Worm (Caenorhabditis elegans) whole organism, L3 larva: ENCODE measurements around the gene acs-20.
A peak's percentile ranks its signal among the peaks of the same experiment; 100 is the strongest.

Experiments
- R02D3.7 ChIP-seq: fragments of 150-350 bp; optimal IDR thresholded peaks from 2 replicates; lab custom pipeline; 2014; ENCODE audit warnings: missing biosample characterization, missing genetic modification characterization
- ZK546.5 ChIP-seq: sonication (generic microtip); optimal IDR thresholded peaks from 2 replicates; lab custom pipeline; 2017; ENCODE audit warnings: missing biosample characterization, missing genetic modification characterization
- aly-2 ChIP-seq: fragments of 150-350 bp; optimal IDR thresholded peaks from 2 replicates; lab custom pipeline; 2014; ENCODE audit warnings: missing biosample characterization, missing genetic modification characterization
- ama-1 ChIP-seq: fragments of 150-350 bp; optimal IDR thresholded peaks from 2 replicates; lab custom pipeline; 2018
- ceh-16 ChIP-seq: sonication (generic microtip); optimal IDR thresholded peaks from 2 replicates; lab custom pipeline; 2017; ENCODE audit warnings: missing biosample characterization, missing genetic modification characterization
- ceh-28 ChIP-seq: fragments of 150-350 bp; optimal IDR thresholded peaks from 2 replicates; lab custom pipeline; 2014; ENCODE audit warnings: missing biosample characterization, missing genetic modification reagents, missing genetic modification characterization
- ceh-82 ChIP-seq: fragments of 150-350 bp; optimal IDR thresholded peaks from 2 replicates; lab custom pipeline; 2014; ENCODE audit warnings: missing biosample characterization, missing genetic modification characterization
- ceh-9 ChIP-seq: sonication (generic microtip); optimal IDR thresholded peaks from 2 replicates; lab custom pipeline; 2018; ENCODE audit warnings: missing biosample characterization, missing genetic modification characterization
- daf-12 ChIP-seq: fragments of 150-350 bp; optimal IDR thresholded peaks from 2 replicates; lab custom pipeline; 2014; ENCODE audit warnings: missing biosample characterization, missing genetic modification reagents, missing genetic modification characterization
- egl-27 ChIP-seq: sonication (generic microtip); optimal IDR thresholded peaks from 4 replicates; lab custom pipeline; 2017; ENCODE audit warnings: missing biosample characterization, missing genetic modification reagents, missing genetic modification characterization
- egl-5 ChIP-seq: fragments of 150-350 bp; optimal IDR thresholded peaks from 2 replicates; lab custom pipeline; 2017; ENCODE audit warnings: missing biosample characterization, missing genetic modification reagents, missing genetic modification characterization, inconsistent platforms
- elt-1 ChIP-seq: fragments of 150-350 bp; optimal IDR thresholded peaks from 2 replicates; lab custom pipeline; 2014; ENCODE audit warnings: missing biosample characterization, missing genetic modification characterization
- elt-2 ChIP-seq: sonication (generic microtip); optimal IDR thresholded peaks from 2 replicates; lab custom pipeline; 2016; ENCODE audit warnings: missing genetic modification reagents, mild to moderate bottlenecking, missing genetic modification characterization, missing compliant biosample characterization
- elt-3 ChIP-seq, 3 experiments: fragments of 150-350 bp in 1 of 3; sonication (generic microtip) in 2 of 3; optimal IDR thresholded peaks; 2 replicates in 2 of 3; 4 replicates in 1 of 3; lab custom pipeline; 2014 to 2017; ENCODE audit warnings: missing biosample characterization in 3 of 3, missing genetic modification characterization in 3 of 3
- eor-1 ChIP-seq, 2 experiments: fragments of 150-350 bp; optimal IDR thresholded peaks; 2 replicates each; lab custom pipeline; 2014 to 2018; ENCODE audit warnings: missing biosample characterization in 2 of 2, missing genetic modification characterization in 2 of 2
- fkh-10 ChIP-seq: sonication (generic microtip); optimal IDR thresholded peaks from 2 replicates; lab custom pipeline; 2017; ENCODE audit warnings: missing biosample characterization, missing genetic modification reagents, missing genetic modification characterization
- fkh-2 ChIP-seq: fragments of 150-350 bp; optimal IDR thresholded peaks from 2 replicates; lab custom pipeline; 2014; ENCODE audit warnings: missing biosample characterization, missing genetic modification reagents, missing genetic modification characterization
- fos-1 ChIP-seq: fragments of 150-350 bp; optimal IDR thresholded peaks from 2 replicates; lab custom pipeline; 2014; ENCODE audit warnings: missing biosample characterization, missing genetic modification characterization
- hmg-11 ChIP-seq: sonication (generic microtip); optimal IDR thresholded peaks from 2 replicates; lab custom pipeline; 2016; ENCODE audit warnings: missing genetic modification characterization, missing compliant biosample characterization
- jun-1 ChIP-seq: fragments of 150-350 bp; optimal IDR thresholded peaks from 2 replicates; lab custom pipeline; 2014; ENCODE audit warnings: missing biosample characterization, missing genetic modification reagents, missing genetic modification characterization
- lin-15B ChIP-seq: fragments of 150-350 bp; optimal IDR thresholded peaks from 2 replicates; lab custom pipeline; 2014; ENCODE audit warnings: missing biosample characterization, missing genetic modification characterization
- lin-39 ChIP-seq: fragments of 150-350 bp; optimal IDR thresholded peaks from 2 replicates; lab custom pipeline; 2018; ENCODE audit warnings: missing biosample characterization, missing genetic modification reagents, missing genetic modification characterization
- lsy-12 ChIP-seq: sonication (generic microtip); optimal IDR thresholded peaks from 2 replicates; lab custom pipeline; 2016; ENCODE audit warnings: mild to moderate bottlenecking, missing genetic modification characterization, missing compliant biosample characterization
- mdl-1 ChIP-seq: fragments of 150-350 bp; optimal IDR thresholded peaks from 2 replicates; lab custom pipeline; 2014; ENCODE audit warnings: missing biosample characterization, missing genetic modification characterization
- mml-1 ChIP-seq: fragments of 150-350 bp; sonication (generic microtip); optimal IDR thresholded peaks from 3 replicates; lab custom pipeline; 2014; ENCODE audit warnings: missing biosample characterization, missing genetic modification characterization
- nfya-1 ChIP-seq: sonication (generic microtip); optimal IDR thresholded peaks from 2 replicates; lab custom pipeline; 2017; ENCODE audit warnings: missing genetic modification characterization, mild to moderate bottlenecking, missing compliant biosample characterization, antibody characterized with exemption, moderate library complexity; ENCODE audit not compliant: insufficient read depth
- nhr-11 ChIP-seq: fragments of 150-350 bp; optimal IDR thresholded peaks from 2 replicates; lab custom pipeline; 2014; ENCODE audit warnings: missing biosample characterization, missing genetic modification characterization
- nhr-12 ChIP-seq: fragments of 150-350 bp; optimal IDR thresholded peaks from 2 replicates; lab custom pipeline; 2014; ENCODE audit warnings: missing biosample characterization, missing genetic modification characterization
- nhr-23 ChIP-seq: fragments of 150-350 bp; optimal IDR thresholded peaks from 2 replicates; lab custom pipeline; 2014; ENCODE audit warnings: missing biosample characterization, missing genetic modification reagents, missing genetic modification characterization
- nhr-237 ChIP-seq: fragments of 150-350 bp; optimal IDR thresholded peaks from 2 replicates; lab custom pipeline; 2014; ENCODE audit warnings: missing biosample characterization, missing genetic modification characterization
- nhr-25 ChIP-seq: sonication (generic microtip); optimal IDR thresholded peaks from 2 replicates; lab custom pipeline; 2017; ENCODE audit warnings: missing biosample characterization, missing genetic modification characterization
- nhr-28 ChIP-seq: fragments of 150-350 bp; optimal IDR thresholded peaks from 2 replicates; lab custom pipeline; 2014; ENCODE audit warnings: missing biosample characterization, missing genetic modification characterization
- nhr-43 ChIP-seq: sonication (generic microtip); optimal IDR thresholded peaks from 2 replicates; lab custom pipeline; 2016; ENCODE audit warnings: mild to moderate bottlenecking, missing genetic modification characterization, missing compliant biosample characterization; ENCODE audit not compliant: poor library complexity, severe bottlenecking
- nhr-67 ChIP-seq: fragments of 150-350 bp; optimal IDR thresholded peaks from 2 replicates; lab custom pipeline; 2014; ENCODE audit warnings: missing biosample characterization, missing genetic modification characterization
- nhr-76 ChIP-seq: fragments of 150-350 bp; sonication (generic microtip); optimal IDR thresholded peaks from 5 replicates; lab custom pipeline; 2014; ENCODE audit warnings: missing biosample characterization, missing genetic modification characterization
- nhr-77 ChIP-seq: fragments of 150-350 bp; optimal IDR thresholded peaks from 2 replicates; lab custom pipeline; 2014; ENCODE audit warnings: missing biosample characterization, missing genetic modification characterization
- pha-4 ChIP-seq: fragments of 150-350 bp; optimal IDR thresholded peaks from 2 replicates; lab custom pipeline; 2014; ENCODE audit warnings: missing biosample characterization, missing genetic modification reagents, missing genetic modification characterization
- pqm-1 ChIP-seq: fragments of 150-350 bp; optimal IDR thresholded peaks from 2 replicates; lab custom pipeline; 2017; ENCODE audit warnings: missing biosample characterization, missing genetic modification characterization, inconsistent platforms
- sea-2 ChIP-seq: fragments of 150-350 bp; sonication (generic microtip); optimal IDR thresholded peaks from 4 replicates; lab custom pipeline; 2014; ENCODE audit warnings: missing biosample characterization, missing genetic modification reagents, missing genetic modification characterization
- skn-1 ChIP-seq: fragments of 150-350 bp; optimal IDR thresholded peaks from 2 replicates; lab custom pipeline; 2014; ENCODE audit warnings: missing biosample characterization, missing genetic modification characterization
- snpc-4 ChIP-seq: fragments of 150-350 bp; optimal IDR thresholded peaks from 2 replicates; lab custom pipeline; 2014; ENCODE audit warnings: missing biosample characterization, missing genetic modification characterization
- tbx-2 ChIP-seq: sonication (generic microtip); optimal IDR thresholded peaks from 2 replicates; lab custom pipeline; 2016; ENCODE audit warnings: mild to moderate bottlenecking, missing genetic modification characterization, missing compliant biosample characterization
- unc-39 ChIP-seq: sonication (generic microtip); optimal IDR thresholded peaks from 4 replicates; lab custom pipeline; 2017; ENCODE audit warnings: missing biosample characterization, missing genetic modification characterization
- unc-62 ChIP-seq: fragments of 150-350 bp; sonication (generic microtip); optimal IDR thresholded peaks from 4 replicates; lab custom pipeline; 2014; ENCODE audit warnings: missing biosample characterization, missing genetic modification reagents, missing genetic modification characterization
- zag-1 ChIP-seq: fragments of 150-350 bp; optimal IDR thresholded peaks from 2 replicates; lab custom pipeline; 2014; ENCODE audit warnings: missing biosample characterization, missing genetic modification characterization
- ztf-11 ChIP-seq: fragments of 150-350 bp; optimal IDR thresholded peaks from 2 replicates; lab custom pipeline; 2014; ENCODE audit warnings: missing biosample characterization, missing genetic modification characterization
- ztf-4 ChIP-seq: fragments of 150-350 bp; optimal IDR thresholded peaks from 2 replicates; lab custom pipeline; 2014; ENCODE audit warnings: missing biosample characterization, missing genetic modification characterization

The acs-20 gene

DNA sequence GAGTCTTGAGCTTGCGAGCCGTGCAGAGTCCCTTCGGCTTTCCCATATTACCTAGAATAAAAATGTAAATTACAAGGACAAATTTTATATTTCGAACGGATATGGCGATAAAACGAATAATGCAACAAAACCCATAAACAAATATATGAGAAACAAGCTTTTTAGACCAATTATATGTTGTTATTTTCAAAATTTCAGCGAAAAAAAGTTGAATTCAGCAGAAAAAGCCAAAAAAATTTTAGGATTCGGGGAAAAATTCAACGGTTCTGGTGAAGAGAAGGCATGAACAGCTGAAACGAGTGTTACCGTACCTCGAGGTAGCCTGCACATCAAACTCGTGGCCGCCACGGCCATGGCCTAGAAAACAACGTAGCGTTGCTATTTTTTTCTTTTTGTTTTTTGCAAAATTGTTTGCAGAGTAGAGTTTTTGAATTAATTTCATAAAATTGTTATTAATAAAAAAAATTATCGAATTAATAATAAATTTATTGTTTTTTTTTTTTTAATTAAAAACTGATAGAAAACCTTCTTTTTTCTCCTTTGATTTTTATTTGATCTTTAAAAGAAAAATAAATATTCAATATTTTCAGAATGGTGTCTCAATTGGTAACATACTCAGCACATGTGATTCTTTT, 7.4 kb downstream of the acs-20 start, which contains the start of the genes rps-23 and dpm-3:
rps-23 (minus strand) TSS at position 51 of the 635 bp plus-strand sequence.
dpm-3 (plus strand) TSS at position 585 of the 635 bp plus-strand sequence.
- no peak for TF ChIP-seq mml-1 (tag; lab: Kevin White, UChicago)
- peak; percentile 92 for TF ChIP-seq lin-39 (tag; lab: Kevin White, UChicago)
- peak; percentile 73 for TF ChIP-seq ama-1
- no peak for TF ChIP-seq nhr-12 (tag; lab: Kevin White, UChicago)
- no peak for TF ChIP-seq sea-2 (GFP tag; lab: Kevin White, UChicago)
- peak; percentile 95 for TF ChIP-seq lsy-12
- TF ChIP-seq egl-5 = peak; percentile 58
- TF ChIP-seq elt-3 (tag; optimal IDR thresholded peaks at IDR 0.05; lab: Kevin White, UChicago) = no peak
- TF ChIP-seq daf-12 (tag; lab: Kevin White, UChicago) = no peak
- TF ChIP-seq nhr-23 (tag; lab: Kevin White, UChicago) = peak; percentile 97
- no peak for TF ChIP-seq ztf-11
- peak; percentile 88 for TF ChIP-seq skn-1 (tag; lab: Kevin White, UChicago)
- TF ChIP-seq lin-15B (tag; lab: Kevin White, UChicago) = peak; percentile 98
- TF ChIP-seq nhr-76 = peak; percentile 66
- peak; percentile 90 for TF ChIP-seq snpc-4
- peak; percentile 45 for TF ChIP-seq elt-1 (tag; lab: Kevin White, UChicago)
- TF ChIP-seq zag-1 (tag; lab: Kevin White, UChicago) = no peak
- TF ChIP-seq nhr-11 (tag; lab: Kevin White, UChicago) = peak; percentile 61
- TF ChIP-seq R02D3.7 (tag; lab: Kevin White, UChicago) = peak; percentile 89
- peak; percentile 51 for TF ChIP-seq fkh-10 (GFP tag; lab: Kevin White, UChicago)
- peak; percentile 99 for TF ChIP-seq nfya-1 (tag; lab: Kevin White, UChicago)
- TF ChIP-seq ceh-9 (tag; lab: Kevin White, UChicago) = no peak
- TF ChIP-seq nhr-43 (tag; lab: Kevin White, UChicago) = peak; percentile 96
- peak; percentile 20 for TF ChIP-seq egl-27
- TF ChIP-seq ceh-16 (tag; lab: Kevin White, UChicago) = peak; percentile 55
- TF ChIP-seq fos-1 (tag; lab: Kevin White, UChicago) = no peak
- TF ChIP-seq nhr-28 (tag; lab: Kevin White, UChicago) = no peak
- peak; percentile 60 for TF ChIP-seq tbx-2 (tag; lab: Kevin White, UChicago)
- TF ChIP-seq jun-1 (tag; lab: Kevin White, UChicago) = peak; percentile 65
- no peak for TF ChIP-seq fkh-2
- TF ChIP-seq pha-4 (tag; lab: Kevin White, UChicago) = peak; percentile 98
- peak; percentile 94 for TF ChIP-seq ZK546.5 (tag; lab: Kevin White, UChicago)
- no peak for TF ChIP-seq unc-62 (GFP tag; lab: Kevin White, UChicago)
- TF ChIP-seq mdl-1 (tag; lab: Kevin White, UChicago) = peak; percentile 48
- TF ChIP-seq nhr-77 (tag; lab: Kevin White, UChicago) = peak; percentile 53
- no peak for TF ChIP-seq unc-39 (tag; lab: Kevin White, UChicago)
- no peak for TF ChIP-seq aly-2 (tag; lab: Kevin White, UChicago)
- peak; percentile 95 for TF ChIP-seq nhr-25 (tag; lab: Kevin White, UChicago)
- peak; percentile 60 for TF ChIP-seq hmg-11
- TF ChIP-seq ceh-28 (tag; lab: Kevin White, UChicago) = peak; percentile 74
- TF ChIP-seq eor-1 (tag; optimal IDR thresholded peaks at IDR 0.05; lab: Kevin White, UChicago) = peak in 1 of 2 experiments; percentile 73
- TF ChIP-seq nhr-237 (tag; lab: Kevin White, UChicago) = no peak
- TF ChIP-seq ztf-4 = no peak
- no peak for TF ChIP-seq nhr-67 (tag; lab: Kevin White, UChicago)
- TF ChIP-seq elt-2 (tag; lab: Kevin White, UChicago) = peak; percentile 77
- peak; percentile 81 for TF ChIP-seq ceh-82
- TF ChIP-seq pqm-1 = peak; percentile 91
